Fruit fly (Drosophila melanogaster) whole organism, wandering third instar larva: ENCODE data around the gene sro.

Source experiments
- CG32264 ChIP-seq: fragments of 200-800 bp; sonication (Bioruptor generic); optimal IDR thresholded peaks from 2 replicates; lab custom pipeline; 2016; ENCODE audit warnings: missing biosample characterization, missing genetic modification characterization
- CrebA ChIP-seq: fragments of 200-800 bp; sonication (Bioruptor generic); optimal IDR thresholded peaks from 2 replicates; lab custom pipeline; 2016; ENCODE audit warnings: missing biosample characterization, mild to moderate bottlenecking, missing genetic modification characterization, borderline replicate concordance
- OdsH ChIP-seq: fragments of 200-800 bp; sonication (Bioruptor generic); optimal IDR thresholded peaks from 2 replicates; lab custom pipeline; 2016; ENCODE audit warnings: missing biosample characterization, mild to moderate bottlenecking, missing genetic modification characterization
- dl ChIP-seq, 2 experiments: fragments of 175-275, 200-275 bp in 1 of 2; fragments of 200-275 bp in 1 of 2; sonication (Bioruptor generic); optimal IDR thresholded peaks; lab custom pipeline; 2018; ENCODE audit warnings: mild to moderate bottlenecking in 2 of 2, missing biosample characterization in 2 of 2, missing genetic modification characterization in 2 of 2, moderate library complexity in 2 of 2; ENCODE audit not compliant: partially characterized antibody in 2 of 2, insufficient read depth in 1 of 2
- dsf ChIP-seq: sonication (Bioruptor generic); optimal IDR thresholded peaks from 2 replicates; lab custom pipeline; 2016; ENCODE audit warnings: missing biosample characterization, missing genetic modification characterization, borderline replicate concordance
- psq ChIP-seq: fragments of 200-800 bp; sonication (Bioruptor generic); optimal IDR thresholded peaks from 3 replicates; lab custom pipeline; 2017; ENCODE audit warnings: missing biosample characterization, mild to moderate bottlenecking, missing genetic modification characterization, moderate library complexity
- tai ChIP-seq: sonication (Bioruptor generic); optimal IDR thresholded peaks from 2 replicates; lab custom pipeline; 2016; ENCODE audit warnings: missing biosample characterization, missing genetic modification characterization

dm6 chr3R:29786016-29786996 lies 8.1 kb upstream of the sro start:
- no peak for TF ChIP-seq tai (GFP tag; lab: Kevin White, UChicago)
- TF ChIP-seq CrebA (GFP tag; lab: Kevin White, UChicago), result no peak
- no peak for TF ChIP-seq dsf
- TF ChIP-seq dl (GFP tag; optimal IDR thresholded peaks at IDR 0.05; lab: Kevin White, UChicago; ENCODE audit: insufficient read depth in 1 of 2, partially characterized antibody in 2 of 2), result no peak
- TF ChIP-seq CG32264, result peak; percentile 59
- TF ChIP-seq OdsH (GFP tag; lab: Kevin White, UChicago), result peak; percentile 55
- TF ChIP-seq psq (GFP tag; lab: Kevin White, UChicago), result peak; percentile 21
